Worm (Caenorhabditis elegans) whole organism, L4 larva: Measurements from ENCODE around the gene K06A4.10.

Source experiments
- F49E8.2 ChIP-seq: sonication (generic microtip); optimal IDR thresholded peaks from 2 replicates; lab custom pipeline; 2016; ENCODE audit warnings: missing compliant biosample characterization, mild to moderate bottlenecking, missing genetic modification characterization, borderline replicate concordance
- aha-1 ChIP-seq: fragments of 150-350 bp; peaks from one replicate; lab custom pipeline; 2014; ENCODE audit warnings: missing biosample characterization, missing genetic modification characterization
- ama-1 ChIP-seq: fragments of 150-350 bp; optimal IDR thresholded peaks from 2 replicates; lab custom pipeline; 2014; ENCODE audit warnings: inconsistent platforms, mixed read lengths
- ceh-20 ChIP-seq: fragments of 200-800 bp; sonication (Bioruptor generic); IDR thresholded peaks from 2 replicates; pipeline ENCODE4 v1.3.6; 2022; ENCODE audit warnings: missing genetic modification reagents, missing genetic modification characterization, missing compliant biosample characterization
- ces-1 ChIP-seq: fragments of 150-350 bp; sonication (generic microtip); optimal IDR thresholded peaks from 4 replicates; lab custom pipeline; 2014; ENCODE audit warnings: missing biosample characterization, missing genetic modification reagents, missing genetic modification characterization
- ctbp-1 ChIP-seq: fragments of 200-800 bp; sonication (Bioruptor generic); IDR thresholded peaks from 2 replicates; pipeline ENCODE4 v1.3.6; 2022; ENCODE audit warnings: missing genetic modification reagents, missing genetic modification characterization, missing compliant biosample characterization
- daf-12 ChIP-seq: fragments of 150-350 bp; optimal IDR thresholded peaks from 2 replicates; lab custom pipeline; 2014; ENCODE audit warnings: missing biosample characterization, missing genetic modification reagents, missing genetic modification characterization
- daf-19 ChIP-seq: fragments of 200-800 bp; sonication (Bioruptor generic); conservative IDR thresholded peaks from 2 replicates; pipeline ENCODE4 v1.3.6; 2022; ENCODE audit warnings: missing genetic modification characterization, missing compliant biosample characterization
- dmd-8 ChIP-seq: fragments of 200-800 bp; sonication (Bioruptor generic); IDR thresholded peaks from 2 replicates; pipeline ENCODE4 v1.3.6; 2022; ENCODE audit warnings: missing genetic modification characterization, missing compliant biosample characterization
- dmd-9 ChIP-seq: fragments of 200-800 bp; sonication (Bioruptor generic); IDR thresholded peaks from 2 replicates; pipeline ENCODE4 v1.3.6; 2022; ENCODE audit warnings: missing genetic modification reagents, missing genetic modification characterization, missing compliant biosample characterization
- dpl-1 ChIP-seq: fragments of 150-350 bp; optimal IDR thresholded peaks from 2 replicates; lab custom pipeline; 2014; ENCODE audit warnings: missing biosample characterization, missing genetic modification reagents, missing genetic modification characterization
- duxl-1 ChIP-seq: sonication (generic microtip); optimal IDR thresholded peaks from 2 replicates; lab custom pipeline; 2016; ENCODE audit warnings: mild to moderate bottlenecking, missing genetic modification characterization, moderate library complexity, missing compliant biosample characterization; ENCODE audit not compliant: poor library complexity
- dve-1 ChIP-seq: sonication (generic microtip); optimal IDR thresholded peaks from 2 replicates; lab custom pipeline; 2017; ENCODE audit warnings: antibody characterized with exemption, mild to moderate bottlenecking, missing genetic modification characterization, missing compliant biosample characterization; ENCODE audit not compliant: insufficient read depth
- fkh-10 ChIP-seq: fragments of 150-350 bp; optimal IDR thresholded peaks from 2 replicates; lab custom pipeline; 2014; ENCODE audit warnings: missing biosample characterization, missing genetic modification reagents, missing genetic modification characterization
- hmg-1.1 ChIP-seq: fragments of 200-800 bp; sonication (Bioruptor generic); IDR thresholded peaks from 2 replicates; pipeline ENCODE4 v1.3.6; 2022; ENCODE audit warnings: missing genetic modification reagents, missing genetic modification characterization, missing compliant biosample characterization
- lin-13 ChIP-seq: fragments of 150-350 bp; optimal IDR thresholded peaks from 2 replicates; lab custom pipeline; 2014; ENCODE audit warnings: missing biosample characterization, missing genetic modification reagents, missing genetic modification characterization
- lin-39 ChIP-seq: fragments of 150-350 bp; optimal IDR thresholded peaks from 2 replicates; lab custom pipeline; 2014; ENCODE audit warnings: missing biosample characterization, missing genetic modification reagents, missing genetic modification characterization
- mep-1 ChIP-seq: fragments of 150-350 bp; sonication (generic microtip); optimal IDR thresholded peaks from 3 replicates; lab custom pipeline; 2014; ENCODE audit warnings: missing biosample characterization, missing genetic modification characterization
- mxl-2 ChIP-seq: fragments of 200-800 bp; sonication (Bioruptor generic); conservative IDR thresholded peaks from 2 replicates; pipeline ENCODE4 v1.3.6; 2022; ENCODE audit warnings: missing genetic modification reagents, missing genetic modification characterization, missing compliant biosample characterization
- nhr-42 ChIP-seq: fragments of 200-800 bp; sonication (Bioruptor generic); IDR thresholded peaks from 2 replicates; pipeline ENCODE4 v1.3.6; 2022; ENCODE audit warnings: missing genetic modification characterization, missing compliant biosample characterization
- nhr-48 ChIP-seq: sonication (generic microtip); optimal IDR thresholded peaks from 2 replicates; lab custom pipeline; 2016; ENCODE audit warnings: mild to moderate bottlenecking, missing genetic modification characterization, missing compliant biosample characterization
- pqm-1 ChIP-seq: sonication (generic microtip); optimal IDR thresholded peaks from 2 replicates; lab custom pipeline; 2017; ENCODE audit warnings: missing biosample characterization, missing genetic modification characterization
- sdz-12 ChIP-seq: fragments of 200-800 bp; sonication (Bioruptor generic); optimal IDR thresholded peaks from 2 replicates; lab custom pipeline; 2018; ENCODE audit warnings: mild to moderate bottlenecking, missing genetic modification characterization, missing compliant biosample characterization
- set-16 ChIP-seq: fragments of 200-800 bp; sonication (Bioruptor generic); IDR thresholded peaks from 2 replicates; pipeline ENCODE4 v1.3.6; 2022; ENCODE audit warnings: missing genetic modification reagents, missing genetic modification characterization, missing compliant biosample characterization
- spr-3 ChIP-seq: fragments of 200-800 bp; sonication (Bioruptor generic); optimal IDR thresholded peaks from 2 replicates; lab custom pipeline; 2018; ENCODE audit warnings: mild to moderate bottlenecking, missing genetic modification characterization, missing compliant biosample characterization
- tra-1 ChIP-seq: fragments of 200-800 bp; sonication (Bioruptor generic); IDR thresholded peaks from 2 replicates; pipeline ENCODE4 v1.3.6; 2022; ENCODE audit warnings: missing genetic modification reagents, missing genetic modification characterization, missing compliant biosample characterization
- unc-62 ChIP-seq, 3 experiments: fragments of 150-350 bp in 1 of 3; sonication (generic microtip); optimal IDR thresholded peaks in 2 of 3; peaks in 1 of 3; 1 replicate in 1 of 3; 2 replicates in 2 of 3; lab custom pipeline; 2014 to 2017; ENCODE audit warnings: missing biosample characterization in 3 of 3, missing genetic modification characterization in 3 of 3, missing genetic modification reagents in 3 of 3, missing genotype in 1 of 3
- vab-7 ChIP-seq: fragments of 200-800 bp; sonication (Bioruptor generic); IDR thresholded peaks from 2 replicates; pipeline ENCODE4 v1.3.6; 2022; ENCODE audit warnings: missing genetic modification reagents, missing genetic modification characterization, missing compliant biosample characterization
- zag-1 ChIP-seq: fragments of 150-350 bp; optimal IDR thresholded peaks from 2 replicates; lab custom pipeline; 2014; ENCODE audit warnings: missing biosample characterization, missing genetic modification characterization
- zfp-3 ChIP-seq: fragments of 200-800 bp; sonication (Bioruptor generic); conservative IDR thresholded peaks from 2 replicates; pipeline ENCODE4 v1.3.6; 2022; ENCODE audit warnings: missing genetic modification reagents, missing genetic modification characterization, missing compliant biosample characterization
- zip-11 ChIP-seq: fragments of 200-800 bp; sonication (Bioruptor generic); IDR thresholded peaks from 2 replicates; pipeline ENCODE4 v1.3.6; 2022; ENCODE audit warnings: missing genetic modification characterization, missing compliant biosample characterization

K06A4.10 gene

ce11 chrV:9485508-9485907, 4.1 kb downstream of the K06A4.10 start:
- peak; percentile 67 for TF ChIP-seq aha-1 (tag; lab: Kevin White, UChicago)
- no peak for TF ChIP-seq daf-19

ce11 chrV:9483738-9484256, 5.8 kb downstream of the K06A4.10 start, which contains the start of gene K06A4.2:
TSS of gene K06A4.2 (plus strand) at chrV:9484206.
- TF ChIP-seq ama-1 (lab: Kevin White, UChicago) (no peak), dmd-8 (GFP tag; lab: Robert Waterston, UW) (no peak), ctbp-1 (GFP tag; lab: Robert Waterston, UW) (0 out of 2 replicates have a peak, but pooled peaks have one; percentile 19), vab-7 (no peak), spr-3 (GFP tag; lab: Kevin White, UChicago) (no peak), fkh-10 (GFP tag; lab: Kevin White, UChicago) (peak; percentile 93), ces-1 (GFP tag; lab: Kevin White, UChicago) (peak; percentile 62)

- TF ChIP-seq daf-19: no peak
- peak; percentile 43; the same call in 1 of the 2 replicates for TF ChIP-seq set-16 (GFP tag; lab: Robert Waterston, UW)
- TF ChIP-seq aha-1 (tag; lab: Kevin White, UChicago): peak; percentile 43
- TF ChIP-seq, all 104 proteins: peak for 2
Measured at ce11 chrV:9480566-9480965, 9.0 kb downstream of the K06A4.10 start, which contains the start of gene K06A4.6. TSS of gene K06A4.6 (minus strand) at chrV:9480666.

ce11 chrV:9477863-9478262, 11.7 kb downstream of the K06A4.10 start, which contains the start of gene nas-3:
TSS of gene nas-3 (plus strand) at chrV:9478163.
- no peak for TF ChIP-seq dve-1 (tag; lab: Kevin White, UChicago)
- peak in 1 of 2 experiments; percentile 46 for TF ChIP-seq unc-62 (GFP tag; optimal IDR thresholded peaks at IDR 0.05 in 1 of 2; lab: Kevin White, UChicago)
- no peak for TF ChIP-seq unc-62 (tag; optimal IDR thresholded peaks at IDR 0.05; lab: Kevin White, UChicago)
- TF ChIP-seq, all 104 proteins: peak for 1

- TF ChIP-seq ceh-20 (GFP tag; lab: Robert Waterston, UW) (no peak), nhr-42 (GFP tag; lab: Robert Waterston, UW) (no peak), daf-12 (tag; lab: Kevin White, UChicago) (no peak), mep-1 (tag; lab: Kevin White, UChicago) (no peak), zfp-3 (GFP tag; lab: Robert Waterston, UW) (no peak), sdz-12 (GFP tag; lab: Kevin White, UChicago) (no peak), mxl-2 (GFP tag; lab: Robert Waterston, UW) (no peak), lin-13 (GFP tag; lab: Kevin White, UChicago) (no peak), zag-1 (tag; lab: Kevin White, UChicago) (no peak), nhr-48 (tag; lab: Kevin White, UChicago) (no peak), dmd-8 (GFP tag; lab: Robert Waterston, UW) (no peak), duxl-1 (tag; lab: Kevin White, UChicago) (no peak), pqm-1 (tag; lab: Kevin White, UChicago) (no peak), zip-11 (GFP tag; lab: Robert Waterston, UW) (no peak), dmd-9 (GFP tag; lab: Robert Waterston, UW) (no peak), F49E8.2 (tag; lab: Kevin White, UChicago) (no peak), lin-39 (no peak), tra-1 (GFP tag; lab: Robert Waterston, UW) (no peak), hmg-1.1 (GFP tag; lab: Robert Waterston, UW) (no peak), dpl-1 (GFP tag; lab: Kevin White, UChicago) (no peak)
- TF ChIP-seq, all 104 proteins: peak for 0
Measured at ce11 chrV:9473924-9474323, 15.7 kb downstream of the K06A4.10 start.
